2 fruit fly cellular contexts compared by ENCODE assay signal in genomic region chr3L:1740129-1740975, dm6.
TF ChIP-seq lines count a peak whose summit lies in the region.

No protein-coding gene starts in this region.

TF ChIP-seq in whole organism, embryonic, 481 proteins besides CTCF, POLR2A, EP300 and RAD21 (continued from another document and continues in another):
- TF ChIP-seq ap (GFP tag; IDR thresholded peaks at IDR 0.05; lab: Robert Waterston, UW) (peak; percentile 79), Dref (GFP tag; IDR thresholded peaks at IDR 0.05; lab: Robert Waterston, UW) (no peak), CG3407 (GFP tag; optimal IDR thresholded peaks at IDR 0.05; lab: Kevin White, UChicago) (no peak), CG12104 (GFP tag; optimal IDR thresholded peaks at IDR 0.05; lab: Kevin White, UChicago) (no peak), CG11504 (tag; optimal IDR thresholded peaks at IDR 0.05; lab: Kevin White, UChicago) (no peak), crc (GFP tag; optimal IDR thresholded peaks at IDR 0.05; lab: Kevin White, UChicago) (peak; percentile 60), CG3281 (GFP tag; optimal IDR thresholded peaks at IDR 0.05; lab: Kevin White, UChicago) (no peak), cwo (GFP tag; optimal IDR thresholded peaks at IDR 0.05; lab: Kevin White, UChicago) (no peak), CG1647 (GFP tag; optimal IDR thresholded peaks at IDR 0.05; lab: Kevin White, UChicago) (no peak), pzg (GFP tag; optimal IDR thresholded peaks at IDR 0.05; lab: Kevin White, UChicago) (no peak), CG4707 (GFP tag; optimal IDR thresholded peaks at IDR 0.05; lab: Kevin White, UChicago) (no peak), BtbVII (GFP tag; optimal IDR thresholded peaks at IDR 0.05; lab: Kevin White, UChicago) (no peak), Gsc (GFP tag; IDR thresholded peaks at IDR 0.05; lab: Robert Waterston, UW) (0 out of 2 replicates have a peak, but pooled peaks have one; percentile 30), CG3726 (GFP tag; IDR thresholded peaks at IDR 0.05; lab: Robert Waterston, UW) (peak; percentile 56; the same call in 1 of the 3 replicates), D (optimal IDR thresholded peaks at IDR 0.05; lab: Kevin White, UChicago) (no peak), D (GFP tag; optimal IDR thresholded peaks at IDR 0.05; lab: Kevin White, UChicago) (no peak), pros (GFP tag; optimal IDR thresholded peaks at IDR 0.05; lab: Kevin White, UChicago) (no peak), tin (GFP tag; optimal IDR thresholded peaks at IDR 0.05; lab: Kevin White, UChicago) (no peak), bigmax (GFP tag; optimal IDR thresholded peaks at IDR 0.05; lab: Kevin White, UChicago) (no peak), Ravus (GFP tag; IDR thresholded peaks at IDR 0.05; lab: Robert Waterston, UW) (peak; percentile 13; the same call in 1 of the 2 replicates), Mrtf (GFP tag; IDR thresholded peaks at IDR 0.05; lab: Robert Waterston, UW) (peak; percentile 70; the same call in 2 of the 3 replicates), PHDP (tag; optimal IDR thresholded peaks at IDR 0.05; lab: Kevin White, UChicago) (peak; percentile 53), CG34376 (GFP tag; optimal IDR thresholded peaks at IDR 0.05; lab: Kevin White, UChicago) (no peak), Sry-δ (GFP tag; optimal IDR thresholded peaks at IDR 0.05; lab: Kevin White, UChicago) (no peak), CG15601 (tag; optimal IDR thresholded peaks at IDR 0.05; lab: Kevin White, UChicago) (no peak), CG3995 (GFP tag; optimal IDR thresholded peaks at IDR 0.05; lab: Kevin White, UChicago) (no peak), bsh (GFP tag; optimal IDR thresholded peaks at IDR 0.05; lab: Kevin White, UChicago) (peak in 1 of 2 experiments; percentile 30), Camta (GFP tag; optimal IDR thresholded peaks at IDR 0.05; lab: Kevin White, UChicago) (peak; percentile 53), hbn (GFP tag; IDR thresholded peaks at IDR 0.05; lab: Robert Waterston, UW; ENCODE audit: partially characterized antibody) (no peak), Oaz (GFP tag; IDR thresholded peaks at IDR 0.05; lab: Robert Waterston, UW) (peak; percentile 79), gsb-n (tag; optimal IDR thresholded peaks at IDR 0.05; lab: Kevin White, UChicago) (no peak), CG17328 (GFP tag; IDR thresholded peaks at IDR 0.05; lab: Robert Waterston, UW) (peak; percentile 73; the same call in 1 of the 2 replicates), Stat92E (GFP tag; optimal IDR thresholded peaks at IDR 0.05; lab: Kevin White, UChicago) (no peak), gfzf (GFP tag; optimal IDR thresholded peaks at IDR 0.05; lab: Kevin White, UChicago) (no peak), CG7786 (GFP tag; optimal IDR thresholded peaks at IDR 0.05; lab: Kevin White, UChicago) (peak; percentile 69), CG18619 (GFP tag; optimal IDR thresholded peaks at IDR 0.05; lab: Kevin White, UChicago) (peak; percentile 63), CG11247 (GFP tag; IDR thresholded peaks at IDR 0.05; lab: Robert Waterston, UW) (peak; percentile 71), CG8281 (tag; optimal IDR thresholded peaks at IDR 0.05; lab: Kevin White, UChicago) (no peak), Dbx (GFP tag; IDR thresholded peaks at IDR 0.05; lab: Robert Waterston, UW) (no peak), luna (GFP tag; optimal IDR thresholded peaks at IDR 0.05; lab: Kevin White, UChicago) (no peak), Dek (tag; optimal IDR thresholded peaks at IDR 0.05; lab: Kevin White, UChicago) (peak; percentile 63), dpn (GFP tag; optimal IDR thresholded peaks at IDR 0.05; lab: Kevin White, UChicago) (peak; percentile 62 to 79), bab2 (GFP tag; optimal IDR thresholded peaks at IDR 0.05; lab: Kevin White, UChicago) (peak; percentile 60), CG8765 (GFP tag; IDR thresholded peaks at IDR 0.05; lab: Robert Waterston, UW) (no peak), CG43689 (GFP tag; IDR thresholded peaks at IDR 0.05; lab: Robert Waterston, UW) (peak; percentile 82), schlank (tag; optimal IDR thresholded peaks at IDR 0.05; lab: Kevin White, UChicago) (peak; percentile 18), ara (GFP tag; IDR thresholded peaks at IDR 0.05; lab: Robert Waterston, UW) (no peak), NK7.1 (GFP tag; optimal IDR thresholded peaks at IDR 0.05; lab: Kevin White, UChicago) (peak; percentile 21), Mad (GFP tag; optimal IDR thresholded peaks at IDR 0.05; lab: Kevin White, UChicago) (peak; percentile 42), Bteb2 (GFP tag; optimal IDR thresholded peaks at IDR 0.05; lab: Kevin White, UChicago) (peak; percentile 65), bcd (GFP tag; optimal IDR thresholded peaks at IDR 0.05; lab: Kevin White, UChicago) (peak; percentile 56), CG17802 (tag; optimal IDR thresholded peaks at IDR 0.05; lab: Kevin White, UChicago) (no peak), CHES-1-like (GFP tag; optimal IDR thresholded peaks at IDR 0.05; lab: Kevin White, UChicago) (peak; percentile 59), CG12942 (GFP tag; optimal IDR thresholded peaks at IDR 0.05; lab: Kevin White, UChicago) (peak; percentile 54), crol (GFP tag; IDR thresholded peaks at IDR 0.05; lab: Robert Waterston, UW) (no peak), CG4730 (GFP tag; IDR thresholded peaks at IDR 0.05; lab: Robert Waterston, UW) (peak; percentile 75), Atf-2 (GFP tag; optimal IDR thresholded peaks at IDR 0.05; lab: Kevin White, UChicago) (peak; percentile 40), CG6683 (GFP tag; optimal IDR thresholded peaks at IDR 0.05; lab: Kevin White, UChicago) (no peak), gro (GFP tag; optimal IDR thresholded peaks at IDR 0.05; lab: Kevin White, UChicago) (no peak), CG10147 (GFP tag; optimal IDR thresholded peaks at IDR 0.05; lab: Kevin White, UChicago) (no peak), sna (GFP tag; IDR thresholded peaks at IDR 0.05; lab: Robert Waterston, UW; ENCODE audit: partially characterized antibody) (no peak), Myb (GFP tag; optimal IDR thresholded peaks at IDR 0.05; lab: Kevin White, UChicago) (peak; percentile 37), CG6272 (GFP tag; IDR thresholded peaks at IDR 0.05; lab: Robert Waterston, UW) (peak; percentile 69), MBD-R2 (GFP tag; IDR thresholded peaks at IDR 0.05; lab: Robert Waterston, UW) (no peak; the same call in 1 of the 2 replicates), Hsf (GFP tag; optimal IDR thresholded peaks at IDR 0.05; lab: Kevin White, UChicago) (peak; percentile 72), h (optimal IDR thresholded peaks at IDR 0.05; lab: Kevin White, UChicago) (no peak), CG34224 (GFP tag; IDR thresholded peaks at IDR 0.05; lab: Robert Waterston, UW; ENCODE audit: partially characterized antibody) (no peak)

TF ChIP-seq in whole organism, prepupa, 60 proteins besides CTCF, POLR2A, EP300 and RAD21 (continued from another document):
- peak; percentile 65 for TF ChIP-seq Met (GFP tag; optimal IDR thresholded peaks at IDR 0.05; lab: Kevin White, UChicago)
- TF ChIP-seq fd59A (GFP tag; optimal IDR thresholded peaks at IDR 0.05; lab: Kevin White, UChicago): peak; percentile 40
- TF ChIP-seq CG31627 (GFP tag; optimal IDR thresholded peaks at IDR 0.05; lab: Kevin White, UChicago): peak; percentile 79
- peak; percentile 53 for TF ChIP-seq net (GFP tag; optimal IDR thresholded peaks at IDR 0.05; lab: Kevin White, UChicago)
- TF ChIP-seq Gug (GFP tag; IDR thresholded peaks at IDR 0.05; lab: Robert Waterston, UW): peak; percentile 50
- TF ChIP-seq lz (GFP tag; optimal IDR thresholded peaks at IDR 0.05; lab: Kevin White, UChicago): peak; percentile 75
- TF ChIP-seq CG8119 (GFP tag; IDR thresholded peaks at IDR 0.05; lab: Robert Waterston, UW): peak; percentile 67
- TF ChIP-seq fkh (GFP tag; optimal IDR thresholded peaks at IDR 0.05; lab: Kevin White, UChicago): peak; percentile 14
- TF ChIP-seq dsx (GFP tag; optimal IDR thresholded peaks at IDR 0.05; lab: Kevin White, UChicago; ENCODE audit: poor library complexity, severe bottlenecking): no peak
- no peak for TF ChIP-seq CG10669 (GFP tag; optimal IDR thresholded peaks at IDR 0.05; lab: Kevin White, UChicago)
- peak; percentile 56; the same call in 1 of the 2 replicates for TF ChIP-seq CG11294 (GFP tag; IDR thresholded peaks at IDR 0.05; lab: Robert Waterston, UW)
- TF ChIP-seq Lpt (GFP tag; optimal IDR thresholded peaks at IDR 0.05; lab: Kevin White, UChicago): peak; percentile 33
- peak; percentile 69 for TF ChIP-seq OdsH (GFP tag; optimal IDR thresholded peaks at IDR 0.05; lab: Kevin White, UChicago)
- TF ChIP-seq dac (GFP tag; optimal IDR thresholded peaks at IDR 0.05; lab: Kevin White, UChicago): no peak
- peak; percentile 27 for TF ChIP-seq CG3032 (tag; optimal IDR thresholded peaks at IDR 0.05; lab: Kevin White, UChicago)
- peak; percentile 60 for TF ChIP-seq Sox102F (GFP tag; optimal IDR thresholded peaks at IDR 0.05; lab: Kevin White, UChicago)
- TF ChIP-seq Eip75B (GFP tag; optimal IDR thresholded peaks at IDR 0.05; lab: Kevin White, UChicago): peak; percentile 35
- peak in 1 of 2 experiments; percentile 28 for TF ChIP-seq salr (GFP tag; optimal IDR thresholded peaks at IDR 0.05; lab: Kevin White, UChicago)
- TF ChIP-seq cyc (GFP tag; optimal IDR thresholded peaks at IDR 0.05; lab: Kevin White, UChicago): no peak
- no peak for TF ChIP-seq achi (GFP tag; optimal IDR thresholded peaks at IDR 0.05; lab: Kevin White, UChicago)
- TF ChIP-seq CG6792 (GFP tag; optimal IDR thresholded peaks at IDR 0.05; lab: Kevin White, UChicago): peak; percentile 44
- no peak for TF ChIP-seq CG9139 (GFP tag; optimal IDR thresholded peaks at IDR 0.05; lab: Kevin White, UChicago)
- TF ChIP-seq CG6276 (GFP tag; optimal IDR thresholded peaks at IDR 0.05; lab: Kevin White, UChicago): no peak
- TF ChIP-seq CG4318 (GFP tag; optimal IDR thresholded peaks at IDR 0.05; lab: Kevin White, UChicago): no peak
- TF ChIP-seq CG10631 (GFP tag; optimal IDR thresholded peaks at IDR 0.05; lab: Kevin White, UChicago): peak; percentile 21
- peak; percentile 70 for TF ChIP-seq svp (GFP tag; lab: Kevin White, UChicago)
- no peak for TF ChIP-seq Blimp-1 (GFP tag; optimal IDR thresholded peaks at IDR 0.05; lab: Kevin White, UChicago)
- TF ChIP-seq CG16779 (tag; optimal IDR thresholded peaks at IDR 0.05; lab: Kevin White, UChicago): no peak
- peak; percentile 45 for TF ChIP-seq acj6 (GFP tag; optimal IDR thresholded peaks at IDR 0.05; lab: Kevin White, UChicago)
- TF ChIP-seq CG11762 (GFP tag; optimal IDR thresholded peaks at IDR 0.05; lab: Kevin White, UChicago; ENCODE audit: insufficient read depth): no peak
- TF ChIP-seq Hr39 (GFP tag; optimal IDR thresholded peaks at IDR 0.05; lab: Kevin White, UChicago): peak; percentile 80
- peak; percentile 63 for TF ChIP-seq pdm3 (GFP tag; optimal IDR thresholded peaks at IDR 0.05; lab: Kevin White, UChicago)
- TF ChIP-seq CG11902 (GFP tag; optimal IDR thresholded peaks at IDR 0.05; lab: Kevin White, UChicago): no peak
- peak; percentile 56 for TF ChIP-seq Ets21C (GFP tag; optimal IDR thresholded peaks at IDR 0.05; lab: Kevin White, UChicago)
- TF ChIP-seq fd85E (GFP tag; optimal IDR thresholded peaks at IDR 0.05; lab: Kevin White, UChicago): no peak
- TF ChIP-seq CG34406 (GFP tag; optimal IDR thresholded peaks at IDR 0.05; lab: Kevin White, UChicago): peak; percentile 33
- TF ChIP-seq Ets96B (tag; optimal IDR thresholded peaks at IDR 0.05; lab: Kevin White, UChicago): no peak
- TF ChIP-seq Sox15 (GFP tag; optimal IDR thresholded peaks at IDR 0.05; lab: Kevin White, UChicago): peak; percentile 57
